Worm (Caenorhabditis elegans) whole organism, young adult: ENCODE results near the gene C06H2.2.
A peak's percentile ranks its signal among the peaks of the same experiment; 100 is the strongest.

Experiments
- B0019.2 ChIP-seq: fragments of 200-800 bp; sonication (Bioruptor generic); conservative IDR thresholded peaks from 2 replicates; pipeline ENCODE4 v1.3.6; 2022; ENCODE audit warnings: missing genetic modification reagents, missing genetic modification characterization, missing compliant biosample characterization
- B0336.3 ChIP-seq: fragments of 200-800 bp; sonication (Bioruptor generic); IDR thresholded peaks from 2 replicates; pipeline ENCODE4 v1.3.6; 2022; ENCODE audit warnings: missing genetic modification characterization, missing compliant biosample characterization
- C06A6.2 ChIP-seq: fragments of 200-800 bp; sonication (Bioruptor generic); conservative IDR thresholded peaks from 2 replicates; pipeline ENCODE4 v1.3.6; 2022; ENCODE audit warnings: missing genetic modification characterization, missing compliant biosample characterization
- F10E7.11 ChIP-seq: sonication (generic microtip); optimal IDR thresholded peaks from 2 replicates; lab custom pipeline; 2017; ENCODE audit warnings: mild to moderate bottlenecking, missing genetic modification characterization, moderate library complexity, missing compliant biosample characterization
- F22D6.2 ChIP-seq: sonication (generic microtip); optimal IDR thresholded peaks from 2 replicates; lab custom pipeline; 2016; ENCODE audit warnings: mild to moderate bottlenecking, missing genetic modification characterization, missing compliant biosample characterization
- F33H1.4 ChIP-seq: fragments of 200-800 bp; sonication (Bioruptor generic); IDR thresholded peaks from 2 replicates; pipeline ENCODE4 v1.3.6; 2022; ENCODE audit warnings: missing genetic modification reagents, missing genetic modification characterization, missing compliant biosample characterization
- K12H6.12 ChIP-seq: fragments of 200-800 bp; sonication (Bioruptor generic); optimal IDR thresholded peaks from 2 replicates; lab custom pipeline; 2018; ENCODE audit warnings: mild to moderate bottlenecking, missing genetic modification characterization, missing compliant biosample characterization
- Y53F4B.3 ChIP-seq: fragments of 200-800 bp; sonication (Bioruptor generic); IDR thresholded peaks from 2 replicates; pipeline ENCODE4 v1.3.6; 2022; ENCODE audit warnings: missing genetic modification reagents, missing genetic modification characterization, missing compliant biosample characterization
- Y53G8AR.9 ChIP-seq: fragments of 200-800 bp; sonication (Bioruptor generic); conservative IDR thresholded peaks from 2 replicates; pipeline ENCODE4 v1.3.6; 2022; ENCODE audit warnings: missing genetic modification reagents, missing genetic modification characterization, missing compliant biosample characterization
- ama-1 ChIP-seq, 3 experiments: fragments of 150-350 bp in 1 of 3; sonication (generic microtip) in 2 of 3; optimal IDR thresholded peaks; 2 replicates each; lab custom pipeline; 2014 to 2018; ENCODE audit warnings: missing biosample characterization in 2 of 3, missing genetic modification characterization in 2 of 3, missing genetic modification reagents in 2 of 3
- atf-7 ChIP-seq: sonication (generic microtip); optimal IDR thresholded peaks from 2 replicates; lab custom pipeline; 2017; ENCODE audit warnings: mild to moderate bottlenecking, missing genetic modification characterization, missing compliant biosample characterization
- attf-5 ChIP-seq: fragments of 200-800 bp; sonication (Bioruptor generic); optimal IDR thresholded peaks from 2 replicates; lab custom pipeline; 2018; ENCODE audit warnings: mild to moderate bottlenecking, missing genetic modification characterization, missing compliant biosample characterization
- ccch-3 ChIP-seq: fragments of 200-800 bp; sonication (Bioruptor generic); optimal IDR thresholded peaks from 2 replicates; lab custom pipeline; 2018; ENCODE audit warnings: mild to moderate bottlenecking, missing genetic modification characterization, missing compliant biosample characterization
- cebp-1 ChIP-seq, 2 experiments: fragments of 200-800 bp in 1 of 2; sonication (Bioruptor generic) in 1 of 2; sonication (generic microtip) in 1 of 2; IDR thresholded peaks in 1 of 2; optimal IDR thresholded peaks in 1 of 2; 2 replicates each; pipeline versions ENCODE4 v1.3.6 to Lab custom; 2017 to 2022; ENCODE audit warnings: missing compliant biosample characterization in 2 of 2, missing genetic modification characterization in 2 of 2, mild to moderate bottlenecking in 1 of 2, missing genetic modification reagents in 1 of 2, moderate library complexity in 1 of 2
- dpff-1 ChIP-seq: sonication (generic microtip); optimal IDR thresholded peaks from 2 replicates; lab custom pipeline; 2017; ENCODE audit warnings: mild to moderate bottlenecking, missing genetic modification characterization, missing compliant biosample characterization
- ekl-4 ChIP-seq: fragments of 200-800 bp; sonication (Bioruptor generic); IDR thresholded peaks from 2 replicates; pipeline ENCODE4 v1.3.6; 2022; ENCODE audit warnings: missing genetic modification reagents, missing genetic modification characterization, missing compliant biosample characterization
- ets-4 ChIP-seq: fragments of 200-800 bp; sonication (Bioruptor generic); optimal IDR thresholded peaks from 2 replicates; lab custom pipeline; 2018; ENCODE audit warnings: mild to moderate bottlenecking, missing genetic modification characterization, missing compliant biosample characterization
- hmg-20 ChIP-seq: fragments of 200-800 bp; sonication (Bioruptor generic); IDR thresholded peaks from 2 replicates; pipeline ENCODE4 v1.3.6; 2022; ENCODE audit warnings: missing genetic modification reagents, missing genetic modification characterization, missing compliant biosample characterization
- let-526 ChIP-seq: fragments of 200-800 bp; sonication (Bioruptor generic); IDR thresholded peaks from 2 replicates; pipeline ENCODE4 v1.3.6; 2022; ENCODE audit warnings: missing genetic modification reagents, missing genetic modification characterization, missing compliant biosample characterization
- let-607 ChIP-seq, 2 experiments: fragments of 200-800 bp in 1 of 2; sonication (Bioruptor generic) in 1 of 2; sonication (generic microtip) in 1 of 2; optimal IDR thresholded peaks; 2 replicates each; lab custom pipeline; 2016 to 2018; ENCODE audit warnings: mild to moderate bottlenecking in 2 of 2, missing compliant biosample characterization in 2 of 2, missing genetic modification characterization in 2 of 2, moderate library complexity in 2 of 2, missing genotype in 1 of 2
- lin-35 ChIP-seq, 3 experiments: fragments of 150-350 bp in 2 of 3; sonication (generic microtip) in 1 of 3; optimal IDR thresholded peaks; 2 replicates each; lab custom pipeline; 2014 to 2018; ENCODE audit warnings: missing biosample characterization in 3 of 3, missing genetic modification characterization in 3 of 3, missing genetic modification reagents in 3 of 3
- lin-40 ChIP-seq: sonication (generic microtip); optimal IDR thresholded peaks from 2 replicates; lab custom pipeline; 2016; ENCODE audit warnings: missing genetic modification characterization, mild to moderate bottlenecking, missing compliant biosample characterization, missing genotype, missing genetic modification reagents
- lsy-27 ChIP-seq: sonication (generic microtip); optimal IDR thresholded peaks from 2 replicates; lab custom pipeline; 2017; ENCODE audit warnings: missing genetic modification characterization, mild to moderate bottlenecking, missing compliant biosample characterization, antibody characterized with exemption, missing genotype, borderline replicate concordance; ENCODE audit not compliant: insufficient read depth
- madf-3 ChIP-seq: fragments of 200-800 bp; sonication (Bioruptor generic); IDR thresholded peaks from 2 replicates; pipeline ENCODE4 v1.3.6; 2022; ENCODE audit warnings: missing genetic modification reagents, missing genetic modification characterization, missing compliant biosample characterization
- mel-28 ChIP-seq: sonication (generic microtip); optimal IDR thresholded peaks from 2 replicates; lab custom pipeline; 2016; ENCODE audit warnings: borderline replicate concordance, mild to moderate bottlenecking, missing genetic modification characterization, missing compliant biosample characterization
- mxl-1 ChIP-seq: sonication (generic microtip); optimal IDR thresholded peaks from 2 replicates; lab custom pipeline; 2016; ENCODE audit warnings: missing genetic modification characterization, missing compliant biosample characterization
- nfyb-1 ChIP-seq: fragments of 200-800 bp; sonication (Bioruptor generic); IDR thresholded peaks from 2 replicates; pipeline ENCODE4 v1.3.6; 2022; ENCODE audit warnings: missing genetic modification reagents, missing genetic modification characterization, missing compliant biosample characterization
- pbrm-1 ChIP-seq: fragments of 200-800 bp; sonication (Bioruptor generic); IDR thresholded peaks from 2 replicates; pipeline ENCODE4 v1.3.6; 2022; ENCODE audit warnings: missing genetic modification reagents, missing genetic modification characterization, missing compliant biosample characterization
- repo-1 ChIP-seq: sonication (generic microtip); optimal IDR thresholded peaks from 2 replicates; lab custom pipeline; 2017; ENCODE audit warnings: mild to moderate bottlenecking, missing genetic modification characterization, missing compliant biosample characterization
- snpc-1.1 ChIP-seq: sonication (generic microtip); optimal IDR thresholded peaks from 2 replicates; lab custom pipeline; 2017; ENCODE audit warnings: missing genetic modification characterization, mild to moderate bottlenecking, missing compliant biosample characterization, antibody characterized with exemption, moderate library complexity, missing genotype, missing genetic modification reagents; ENCODE audit not compliant: insufficient read depth
- snpc-3.4 ChIP-seq: sonication (generic microtip); optimal IDR thresholded peaks from 2 replicates; lab custom pipeline; 2017; ENCODE audit warnings: missing genetic modification characterization, mild to moderate bottlenecking, missing compliant biosample characterization, antibody characterized with exemption, moderate library complexity, missing genotype, missing genetic modification reagents
- somi-1 ChIP-seq: fragments of 200-800 bp; sonication (Bioruptor generic); optimal IDR thresholded peaks from 2 replicates; lab custom pipeline; 2018; ENCODE audit warnings: mild to moderate bottlenecking, missing genetic modification characterization, missing compliant biosample characterization
- tbp1 ChIP-seq: fragments of 200-800 bp; sonication (Bioruptor generic); optimal IDR thresholded peaks from 2 replicates; lab custom pipeline; 2018; ENCODE audit warnings: mild to moderate bottlenecking, missing genetic modification characterization, missing compliant biosample characterization
- tbx-9 ChIP-seq: sonication (generic microtip); optimal IDR thresholded peaks from 2 replicates; lab custom pipeline; 2016; ENCODE audit warnings: borderline replicate concordance, missing genetic modification characterization, inconsistent platforms, missing compliant biosample characterization
- ztf-22 ChIP-seq: fragments of 200-800 bp; sonication (Bioruptor generic); optimal IDR thresholded peaks from 2 replicates; lab custom pipeline; 2018; ENCODE audit warnings: mild to moderate bottlenecking, missing genetic modification characterization, moderate library complexity, missing compliant biosample characterization
- ztf-25 ChIP-seq: fragments of 200-800 bp; sonication (Bioruptor generic); IDR thresholded peaks from 2 replicates; pipeline ENCODE4 v1.3.6; 2022; ENCODE audit warnings: missing genetic modification reagents, missing genetic modification characterization, missing compliant biosample characterization
- ztf-26 ChIP-seq: sonication (generic microtip); optimal IDR thresholded peaks from 2 replicates; lab custom pipeline; 2017; ENCODE audit warnings: missing genetic modification characterization, missing compliant biosample characterization
- ztf-6 ChIP-seq: fragments of 200-800 bp; sonication (Bioruptor generic); IDR thresholded peaks from 2 replicates; pipeline ENCODE4 v1.3.6; 2022; ENCODE audit warnings: missing genetic modification reagents, missing genetic modification characterization, missing compliant biosample characterization

The C06H2.2 gene

ce11 chrV:11118179-11118725 lies 6.8 kb upstream of the C06H2.2 start (continued):
- no peak for TF ChIP-seq snpc-1.1 (tag; lab: Kevin White, UChicago)
- TF ChIP-seq madf-3, result 0 out of 2 replicates have a peak, but pooled peaks have one; percentile 39
- TF ChIP-seq Y53F4B.3 (GFP tag; lab: Robert Waterston, UW), result no peak
- TF ChIP-seq lsy-27 (tag; lab: Kevin White, UChicago), result no peak
- TF ChIP-seq ztf-6 (GFP tag; lab: Robert Waterston, UW), result no peak
- 0 out of 2 replicates have a peak, but pooled peaks have one; percentile 13 for TF ChIP-seq nfyb-1 (GFP tag; lab: Robert Waterston, UW)
- TF ChIP-seq let-526, result peak; percentile 51; the same call in 1 of the 2 replicates
- peak in 1 of 2 experiments; percentile 28 for TF ChIP-seq let-607 (tag; optimal IDR thresholded peaks at IDR 0.05; lab: Kevin White, UChicago)
- peak; percentile 38; the same call in 1 of the 2 replicates for TF ChIP-seq Y53G8AR.9 (GFP tag; lab: Robert Waterston, UW)
- TF ChIP-seq B0336.3 (GFP tag; lab: Robert Waterston, UW), result peak; percentile 41; the same call in 1 of the 2 replicates
- no peak for TF ChIP-seq ekl-4 (GFP tag; lab: Robert Waterston, UW)
- TF ChIP-seq ets-4 (GFP tag; lab: Kevin White, UChicago), result no peak
- TF ChIP-seq somi-1 (GFP tag; lab: Kevin White, UChicago), result peak; percentile 53

- TF ChIP-seq let-607 (tag; optimal IDR thresholded peaks at IDR 0.05; lab: Kevin White, UChicago), result peak in 1 of 2 experiments; percentile 25
- peak; percentile 16 for TF ChIP-seq snpc-3.4
- TF ChIP-seq hmg-20 (GFP tag; lab: Robert Waterston, UW), result no peak
- no peak for TF ChIP-seq repo-1 (tag; lab: Kevin White, UChicago)
- 0 out of 2 replicates have a peak, but pooled peaks have one; percentile 48 for TF ChIP-seq madf-3
- 0 out of 2 replicates have a peak, but pooled peaks have one; percentile 18 for TF ChIP-seq nfyb-1 (GFP tag; lab: Robert Waterston, UW)
- peak; percentile 8; the same call in 1 of the 2 replicates for TF ChIP-seq pbrm-1 (GFP tag; lab: Robert Waterston, UW)
- peak; percentile 12 for TF ChIP-seq Y53G8AR.9 (GFP tag; lab: Robert Waterston, UW)
- TF ChIP-seq dpff-1 (tag; lab: Kevin White, UChicago), result peak; percentile 72
- peak; percentile 22; the same call in 1 of the 2 replicates for TF ChIP-seq B0336.3 (GFP tag; lab: Robert Waterston, UW)
- peak; percentile 42 for TF ChIP-seq ztf-26
- TF ChIP-seq ztf-22 (GFP tag; lab: Kevin White, UChicago), result no peak
- TF ChIP-seq ama-1 (optimal IDR thresholded peaks at IDR 0.05; lab: Kevin White, UChicago), result peak; percentile 71
- TF ChIP-seq ama-1 (GFP tag; optimal IDR thresholded peaks at IDR 0.05; lab: Kevin White, UChicago), result no peak
- no peak for TF ChIP-seq mel-28 (tag; lab: Kevin White, UChicago)
- 0 out of 2 replicates have a peak, but pooled peaks have one; percentile 27 for TF ChIP-seq ztf-25 (GFP tag; lab: Robert Waterston, UW)
- no peak for TF ChIP-seq tbx-9 (tag; lab: Kevin White, UChicago)
- TF ChIP-seq F22D6.2 (tag; lab: Kevin White, UChicago), result no peak
- TF ChIP-seq, all 124 proteins: peak for 11
Measured at ce11 chrV:11119294-11119755, 5.7 kb upstream of the C06H2.2 start, which contains the start of gene scb-1. TSS of gene scb-1 (minus strand) at chrV:11119705.

ce11 chrV:11121247-11121646 lies 3.8 kb upstream of the C06H2.2 start:
- no peak for TF ChIP-seq C06A6.2 (GFP tag; lab: Robert Waterston, UW)
- TF ChIP-seq mxl-1, result no peak
- no peak for TF ChIP-seq ccch-3 (GFP tag; lab: Kevin White, UChicago)
- peak; percentile 5 for TF ChIP-seq lin-40
- TF ChIP-seq K12H6.12 (tag; lab: Kevin White, UChicago), result peak; percentile 19
- TF ChIP-seq F10E7.11 (tag; lab: Kevin White, UChicago), result no peak
- peak; percentile 19 for TF ChIP-seq attf-5 (GFP tag; lab: Kevin White, UChicago)
- no peak for TF ChIP-seq snpc-3.4
- TF ChIP-seq B0019.2 (GFP tag; lab: Robert Waterston, UW), result no peak
- peak; percentile 11 for TF ChIP-seq tbp1 (GFP tag; lab: Kevin White, UChicago)
- no peak for TF ChIP-seq cebp-1 (GFP tag; IDR thresholded peaks at IDR 0.05; lab: Robert Waterston, UW)
- TF ChIP-seq cebp-1 (tag; optimal IDR thresholded peaks at IDR 0.05; lab: Kevin White, UChicago), result peak; percentile 41
- no peak for TF ChIP-seq let-526
- TF ChIP-seq lin-35 (GFP tag; optimal IDR thresholded peaks at IDR 0.05; lab: Kevin White, UChicago), result peak in 1 of 3 experiments; percentile 42
- TF ChIP-seq F33H1.4 (GFP tag; lab: Robert Waterston, UW), result no peak
- no peak for TF ChIP-seq atf-7 (tag; lab: Kevin White, UChicago)
- TF ChIP-seq, all 124 proteins: peak for 6
